Fruit fly (Drosophila melanogaster) whole organism, embryonic: ENCODE measurements around the gene CG34300.

ENCODE experiments used
- B-H1 ChIP-seq: fragments of 200-800 bp; sonication (Bioruptor generic); IDR thresholded peaks from 3 replicates; pipeline ENCODE4 v1.3.6; 2022; ENCODE audit warnings: missing biosample characterization, missing genetic modification characterization
- CG10959 ChIP-seq: fragments of 200-800 bp; sonication (Bioruptor generic); IDR thresholded peaks from 2 replicates; pipeline ENCODE4 v1.3.6; 2022; ENCODE audit warnings: missing biosample characterization, missing genetic modification characterization
- CG11696 ChIP-seq: fragments of 200-800 bp; sonication (Bioruptor generic); IDR thresholded peaks from 2 replicates; pipeline ENCODE4 v1.3.6; 2022; ENCODE audit warnings: missing biosample characterization, missing genetic modification characterization
- CG12104 ChIP-seq: fragments of 200-800 bp; sonication (Bioruptor generic); optimal IDR thresholded peaks from 3 replicates; lab custom pipeline; 2016; ENCODE audit warnings: missing biosample characterization, missing genetic modification characterization
- CG12299 ChIP-seq: fragments of 200-800 bp; sonication (Bioruptor generic); optimal IDR thresholded peaks from 2 replicates; lab custom pipeline; 2018; ENCODE audit warnings: missing biosample characterization, mild to moderate bottlenecking, missing genetic modification characterization
- CG14710 ChIP-seq: fragments of 200-800 bp; sonication (Bioruptor generic); optimal IDR thresholded peaks from 3 replicates; lab custom pipeline; 2019; ENCODE audit warnings: missing biosample characterization, mild to moderate bottlenecking, missing genetic modification characterization, moderate library complexity
- CG15479 ChIP-seq: fragments of 200-800 bp; sonication (Bioruptor generic); optimal IDR thresholded peaks from 3 replicates; lab custom pipeline; 2019; ENCODE audit warnings: missing biosample characterization, mild to moderate bottlenecking, missing genetic modification characterization, moderate library complexity
- CG2129 ChIP-seq: fragments of 200-800 bp; sonication (Bioruptor generic); IDR thresholded peaks from 2 replicates; pipeline ENCODE4 v1.3.6; 2022; ENCODE audit warnings: missing biosample characterization, missing genetic modification characterization; ENCODE audit not compliant: partially characterized antibody
- CG31365 ChIP-seq: fragments of 200-800 bp; sonication (Bioruptor generic); optimal IDR thresholded peaks from 2 replicates; lab custom pipeline; 2018; ENCODE audit warnings: missing biosample characterization, mild to moderate bottlenecking, missing genetic modification characterization
- CG34422 ChIP-seq: fragments of 200-800 bp; sonication (Bioruptor generic); IDR thresholded peaks from 3 replicates; pipeline ENCODE4 v1.3.6; 2022; ENCODE audit warnings: missing biosample characterization, missing genetic modification characterization
- CG4404 ChIP-seq: fragments of 200-800 bp; sonication (Bioruptor generic); IDR thresholded peaks from 2 replicates; pipeline ENCODE4 v1.3.6; 2022; ENCODE audit warnings: missing biosample characterization, missing genetic modification characterization
- CG7357 ChIP-seq: fragments of 200-800 bp; sonication (Bioruptor generic); IDR thresholded peaks from 3 replicates; pipeline ENCODE4 v1.3.6; 2022; ENCODE audit warnings: missing biosample characterization, missing genetic modification characterization
- Camta ChIP-seq: fragments of 200-800 bp; sonication (Bioruptor generic); optimal IDR thresholded peaks from 2 replicates; lab custom pipeline; 2016; ENCODE audit warnings: missing biosample characterization, missing genetic modification characterization
- D19B ChIP-seq: fragments of 200-800 bp; sonication (Bioruptor generic); optimal IDR thresholded peaks from 2 replicates; lab custom pipeline; 2017; ENCODE audit warnings: missing biosample characterization, mild to moderate bottlenecking, missing genetic modification characterization
- Dfd ChIP-seq, 2 experiments: fragments of >200 bp; optimal IDR thresholded peaks; 2 replicates each; lab custom pipeline; 2017; ENCODE audit warnings: missing biosample characterization in 2 of 2, missing genetic modification characterization in 2 of 2
- Drgx ChIP-seq: fragments of 200-800 bp; sonication (Bioruptor generic); IDR thresholded peaks from 2 replicates; pipeline ENCODE4 v1.3.6; 2022; ENCODE audit warnings: missing biosample characterization, missing genetic modification characterization
- Elba2 ChIP-seq: fragments of 200-800 bp; sonication (Bioruptor generic); optimal IDR thresholded peaks from 3 replicates; lab custom pipeline; 2016; ENCODE audit warnings: missing biosample characterization, missing genetic modification characterization
- Ets65A ChIP-seq: fragments of 200-800 bp; sonication (Bioruptor generic); peaks from one replicate; lab custom pipeline; 2016; ENCODE audit warnings: missing biosample characterization, missing genetic modification characterization
- Fer2 ChIP-seq: fragments of 200-800 bp; sonication (Bioruptor generic); optimal IDR thresholded peaks from 2 replicates; lab custom pipeline; 2018; ENCODE audit warnings: missing biosample characterization, mild to moderate bottlenecking, missing genetic modification characterization, moderate library complexity
- Kr ChIP-seq: fragments of 200-800 bp; sonication (Bioruptor generic); optimal IDR thresholded peaks from 2 replicates; lab custom pipeline; 2017; ENCODE audit warnings: missing biosample characterization, mild to moderate bottlenecking, missing genetic modification characterization
- MESR4 ChIP-seq: fragments of 200-800 bp; sonication (Bioruptor generic); optimal IDR thresholded peaks from 2 replicates; lab custom pipeline; 2018; ENCODE audit warnings: missing biosample characterization, mild to moderate bottlenecking, missing genetic modification characterization, moderate library complexity
- Med ChIP-seq: fragments of 200-800 bp; sonication (Bioruptor generic); peaks from one replicate; lab custom pipeline; 2016; ENCODE audit warnings: missing biosample characterization, missing genetic modification characterization, mild to moderate bottlenecking, inconsistent platforms, moderate library complexity
- NfI ChIP-seq: fragments of 200-800 bp; sonication (Bioruptor generic); optimal IDR thresholded peaks from 3 replicates; lab custom pipeline; 2018; ENCODE audit warnings: missing biosample characterization, mild to moderate bottlenecking, missing genetic modification characterization, moderate library complexity
- Sox102F ChIP-seq: fragments of 200-800 bp; sonication (Bioruptor generic); optimal IDR thresholded peaks from 2 replicates; lab custom pipeline; 2018; ENCODE audit warnings: missing biosample characterization, mild to moderate bottlenecking, missing genetic modification characterization, moderate library complexity
- abd-A ChIP-seq: fragments of 200-800 bp; sonication (Bioruptor generic); optimal IDR thresholded peaks from 3 replicates; lab custom pipeline; 2019; ENCODE audit warnings: missing biosample characterization, mild to moderate bottlenecking, missing genetic modification characterization, moderate library complexity
- br ChIP-seq: fragments of >200 bp; optimal IDR thresholded peaks from 2 replicates; lab custom pipeline; 2017
- bsh ChIP-seq, 2 experiments: fragments of 200-800 bp; sonication (Bioruptor generic); optimal IDR thresholded peaks; 2 replicates each; lab custom pipeline; 2017 to 2018; ENCODE audit warnings: mild to moderate bottlenecking in 2 of 2, missing biosample characterization in 2 of 2, missing genetic modification characterization in 2 of 2, moderate library complexity in 1 of 2
- chif ChIP-seq, 2 experiments: fragments of 200-800 bp; sonication (Bioruptor generic); optimal IDR thresholded peaks; 3 replicates each; lab custom pipeline; 2016; ENCODE audit warnings: missing biosample characterization in 2 of 2, missing genetic modification characterization in 2 of 2
- corto ChIP-seq: fragments of 200-800 bp; sonication (Bioruptor generic); optimal IDR thresholded peaks from 2 replicates; lab custom pipeline; 2016; ENCODE audit warnings: missing biosample characterization, mild to moderate bottlenecking, missing genetic modification characterization, moderate library complexity
- dimm ChIP-seq: fragments of 200-800 bp; sonication (Bioruptor generic); IDR thresholded peaks from 2 replicates; pipeline ENCODE4 v1.3.6; 2022; ENCODE audit warnings: missing biosample characterization, missing genetic modification characterization
- dpn ChIP-seq, 2 experiments: fragments of 200-800 bp; sonication (Bioruptor generic); optimal IDR thresholded peaks; 3 replicates each; lab custom pipeline; 2016; ENCODE audit warnings: missing biosample characterization in 2 of 2, missing genetic modification characterization in 2 of 2
- esg ChIP-seq: fragments of 200-800 bp; sonication (Bioruptor generic); conservative IDR thresholded peaks from 2 replicates; pipeline ENCODE4 v1.3.6; 2022; ENCODE audit warnings: missing biosample characterization, missing genetic modification characterization
- grau ChIP-seq: fragments of 200-800 bp; optimal IDR thresholded peaks from 3 replicates; lab custom pipeline; 2019; ENCODE audit warnings: missing biosample characterization, mild to moderate bottlenecking, missing genetic modification characterization, moderate library complexity
- gro ChIP-seq: fragments of 200-800 bp; sonication (Bioruptor generic); optimal IDR thresholded peaks from 2 replicates; lab custom pipeline; 2016; ENCODE audit warnings: missing biosample characterization, missing genetic modification characterization
- lbe ChIP-seq: fragments of 200-800 bp; sonication (Bioruptor generic); optimal IDR thresholded peaks from 2 replicates; lab custom pipeline; 2016; ENCODE audit warnings: missing biosample characterization, mild to moderate bottlenecking, missing genetic modification characterization
- nom ChIP-seq: fragments of 200-800 bp; sonication (Bioruptor generic); optimal IDR thresholded peaks from 2 replicates; lab custom pipeline; 2017; ENCODE audit warnings: missing biosample characterization, missing genetic modification characterization, mild to moderate bottlenecking, moderate library complexity, missing genetic modification reagents
- run ChIP-seq: fragments of 200-800 bp; sonication (Bioruptor generic); optimal IDR thresholded peaks from 3 replicates; lab custom pipeline; 2018; ENCODE audit warnings: missing biosample characterization, mild to moderate bottlenecking, missing genetic modification characterization
- sens ChIP-seq: fragments of 200-800 bp; sonication (Bioruptor generic); peaks from one replicate; lab custom pipeline; 2016; ENCODE audit warnings: missing biosample characterization, missing genetic modification characterization
- so ChIP-seq: fragments of 200-800 bp; sonication (Bioruptor generic); IDR thresholded peaks from 3 replicates; pipeline ENCODE4 v1.3.6; 2022; ENCODE audit warnings: missing biosample characterization, missing genetic modification characterization
- stwl ChIP-seq: fragments of 200-800 bp; sonication (Bioruptor generic); optimal IDR thresholded peaks from 3 replicates; lab custom pipeline; 2018; ENCODE audit warnings: missing biosample characterization, mild to moderate bottlenecking, missing genetic modification characterization, moderate library complexity
- z ChIP-seq: fragments of 200-800 bp; sonication (Bioruptor generic); IDR thresholded peaks from 3 replicates; pipeline ENCODE4 v1.3.6; 2022; ENCODE audit warnings: missing biosample characterization, missing genetic modification characterization

The CG34300 gene

DNA sequence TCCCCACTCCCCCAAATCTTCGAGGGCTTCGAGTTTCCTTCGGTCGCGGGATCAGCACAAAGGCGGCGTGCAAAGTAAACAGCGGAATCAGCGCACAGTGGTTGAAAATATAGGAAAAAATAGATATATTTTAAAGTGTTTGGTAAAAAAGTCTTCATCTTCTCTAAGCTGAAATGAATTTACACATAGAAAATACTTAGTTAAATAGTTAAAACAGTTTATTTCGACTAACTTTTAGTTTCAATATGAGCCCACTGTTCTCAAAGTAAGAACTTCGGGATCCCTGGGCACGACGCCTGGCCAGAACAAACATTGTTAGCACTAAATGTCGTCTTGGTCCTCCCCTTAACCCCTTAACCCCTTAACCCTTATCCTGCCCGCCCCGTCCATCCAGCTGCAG, 44.6 kb downstream of the CG34300 start (continued):
- TF ChIP-seq CG10959 (GFP tag; lab: Robert Waterston, UW) (no peak), esg (0 out of 2 replicates have a peak, but pooled peaks have one; percentile 9), dimm (no peak), CG11696 (GFP tag; lab: Robert Waterston, UW) (no peak), Camta (GFP tag; lab: Kevin White, UChicago) (no peak), Sox102F (peak; percentile 9), MESR4 (no peak), NfI (GFP tag; lab: Kevin White, UChicago) (no peak), chif (GFP tag; optimal IDR thresholded peaks at IDR 0.05; lab: Kevin White, UChicago) (no peak)

DNA sequence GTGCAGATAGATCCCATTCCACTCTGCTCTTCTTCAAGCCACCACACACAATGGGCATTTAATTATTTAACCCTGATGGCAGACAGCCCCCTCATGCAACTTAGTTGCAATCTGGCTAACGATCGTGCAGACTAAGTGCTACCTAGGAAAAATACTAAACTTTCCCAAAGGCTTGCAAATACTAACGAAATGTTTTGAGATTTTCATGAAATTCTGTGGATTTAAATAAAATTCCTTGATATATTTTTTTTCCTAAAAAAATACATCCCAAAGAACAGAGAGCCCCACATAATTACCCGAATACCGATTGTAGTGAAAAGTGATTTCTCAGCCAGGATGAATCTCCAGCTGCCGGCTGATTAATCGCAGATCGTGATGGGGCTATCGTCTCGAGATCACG, 46.9 kb downstream of the CG34300 start:
- TF ChIP-seq CG14710 (tag; lab: Kevin White, UChicago) = no peak
- no peak for TF ChIP-seq Fer2
- no peak for TF ChIP-seq CG7357 (GFP tag; lab: Robert Waterston, UW)
- peak; percentile 13 for TF ChIP-seq nom

DNA sequence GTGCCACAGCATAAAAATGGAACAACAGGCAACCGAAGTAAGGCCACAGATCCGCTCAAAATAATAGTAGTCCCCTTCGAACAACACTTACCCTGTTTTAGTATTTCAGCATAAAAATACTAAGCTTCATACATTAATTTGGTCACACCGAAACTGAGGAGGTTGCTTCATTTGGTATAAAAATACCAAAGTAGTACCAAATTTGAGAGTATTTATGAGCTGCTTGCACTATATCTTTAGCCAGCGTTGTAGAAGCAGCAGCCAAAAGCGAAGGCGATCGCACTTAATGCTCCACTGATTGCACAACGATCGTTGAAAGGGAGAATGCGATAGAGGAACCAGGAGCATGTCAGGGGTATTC, 47.5 kb downstream of the CG34300 start:
- TF ChIP-seq Kr (GFP tag; lab: Kevin White, UChicago) (no peak), corto (peak; percentile 94), Drgx (peak; percentile 61), CG31365 (no peak), CG14710 (tag; lab: Kevin White, UChicago) (no peak), nom (peak; percentile 75), bsh (GFP tag; optimal IDR thresholded peaks at IDR 0.05; lab: Kevin White, UChicago) (peak in 1 of 2 experiments; percentile 90), CG15479 (GFP tag; lab: Kevin White, UChicago) (no peak), stwl (tag; lab: Kevin White, UChicago) (peak; percentile 99), lbe (GFP tag; lab: Kevin White, UChicago) (peak; percentile 92), Med (GFP tag; lab: Kevin White, UChicago) (peak; percentile 36), CG34422 (no peak), sens (GFP tag; lab: Kevin White, UChicago) (peak; percentile 67), Ets65A (GFP tag; lab: Kevin White, UChicago) (peak; percentile 63)

DNA sequence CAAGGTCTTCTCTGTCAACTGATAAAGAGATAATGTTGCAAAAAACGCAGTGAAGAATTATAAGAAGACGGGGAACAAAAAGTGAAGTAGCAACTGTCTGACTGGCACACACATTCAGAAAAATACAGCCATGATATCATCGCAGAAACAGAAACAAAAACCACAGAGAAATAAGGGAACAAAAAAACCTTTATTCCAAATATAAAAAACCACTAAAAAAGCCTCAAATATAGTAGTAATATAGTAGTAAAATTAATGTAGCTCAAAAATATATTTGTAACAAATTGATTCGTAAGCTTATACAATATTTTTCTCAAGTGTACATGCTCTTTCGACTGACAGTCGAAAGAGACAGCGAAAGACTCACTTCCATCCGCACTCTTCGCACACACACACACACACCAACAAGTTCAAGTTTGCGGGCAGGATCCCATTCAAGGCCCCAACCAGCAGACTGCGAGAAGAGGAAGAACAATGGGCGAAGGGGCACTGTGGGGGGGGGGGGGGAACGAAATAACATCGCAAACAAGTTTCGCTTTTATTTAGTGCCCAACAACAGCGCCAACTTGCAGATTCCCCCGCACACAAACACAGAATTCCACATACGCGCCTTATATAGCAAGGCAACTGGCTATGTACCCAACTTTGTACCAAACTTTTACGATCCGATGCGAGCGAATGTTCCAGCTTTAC, 48.0 kb downstream of the CG34300 start:
- TF ChIP-seq nom (peak; percentile 72), br (lab: Kevin White, UChicago) (no peak), Drgx (peak; percentile 58), bsh (GFP tag; optimal IDR thresholded peaks at IDR 0.05; lab: Kevin White, UChicago) (peak in 1 of 2 experiments; percentile 57), CG12104 (GFP tag; lab: Kevin White, UChicago) (no peak), z (GFP tag; lab: Robert Waterston, UW) (no peak), CG4404 (GFP tag; lab: Robert Waterston, UW) (no peak), grau (tag; lab: Kevin White, UChicago) (no peak), CG2129 (GFP tag; lab: Robert Waterston, UW) (no peak), Dfd (GFP tag; optimal IDR thresholded peaks at IDR 0.05; lab: Kevin White, UChicago) (no peak), CG12299 (no peak), corto (peak; percentile 72), gro (GFP tag; lab: Kevin White, UChicago) (no peak), MESR4 (no peak), Elba2 (GFP tag; lab: Kevin White, UChicago) (no peak), run (no peak), dpn (GFP tag; optimal IDR thresholded peaks at IDR 0.05; lab: Kevin White, UChicago) (no peak), abd-A (tag; lab: Kevin White, UChicago) (no peak), B-H1 (GFP tag; lab: Robert Waterston, UW) (no peak), so (GFP tag; lab: Robert Waterston, UW) (no peak), lbe (GFP tag; lab: Kevin White, UChicago) (peak; percentile 77), D19B (GFP tag; lab: Kevin White, UChicago) (no peak)
- TF ChIP-seq, all 482 proteins: peak for 5
